Fruit fly (Drosophila melanogaster) Kc167 (cell line): ENCODE data around the gene CG1142.
A peak's percentile ranks its signal among the peaks of the same experiment; 100 is the strongest.

ENCODE experiments used
- Myc ChIP-seq: fragments of >200 bp; optimal IDR thresholded peaks from 2 replicates; lab custom pipeline; 2017; ENCODE audit warnings: missing external identifiers
- Sin3A ChIP-seq: fragments of >200 bp; optimal IDR thresholded peaks from 2 replicates; lab custom pipeline; 2018; ENCODE audit warnings: missing external identifiers
- h ChIP-seq: fragments of >200 bp; optimal IDR thresholded peaks from 3 replicates; lab custom pipeline; 2018; ENCODE audit warnings: missing external identifiers
- insv ChIP-seq: fragments of >200 bp; optimal IDR thresholded peaks from 3 replicates; lab custom pipeline; 2018; ENCODE audit warnings: missing external identifiers
- psq ChIP-seq: fragments of >200 bp; optimal IDR thresholded peaks from 2 replicates; lab custom pipeline; 2017; ENCODE audit warnings: missing external identifiers
- ttk ChIP-seq: sonication (Bioruptor generic); optimal IDR thresholded peaks from 2 replicates; lab custom pipeline; 2017; ENCODE audit warnings: missing external identifiers

CG1142 gene

dm6 chr3R:7500513-7500912 lies 26.9 kb upstream of the CG1142 start:
- TF ChIP-seq insv (lab: Kevin White, UChicago) (no peak), Myc (no peak), psq (lab: Kevin White, UChicago) (no peak), Sin3A (lab: Kevin White, UChicago) (no peak), ttk (lab: Kevin White, UChicago) (no peak), h (lab: Kevin White, UChicago) (no peak)

DNA sequence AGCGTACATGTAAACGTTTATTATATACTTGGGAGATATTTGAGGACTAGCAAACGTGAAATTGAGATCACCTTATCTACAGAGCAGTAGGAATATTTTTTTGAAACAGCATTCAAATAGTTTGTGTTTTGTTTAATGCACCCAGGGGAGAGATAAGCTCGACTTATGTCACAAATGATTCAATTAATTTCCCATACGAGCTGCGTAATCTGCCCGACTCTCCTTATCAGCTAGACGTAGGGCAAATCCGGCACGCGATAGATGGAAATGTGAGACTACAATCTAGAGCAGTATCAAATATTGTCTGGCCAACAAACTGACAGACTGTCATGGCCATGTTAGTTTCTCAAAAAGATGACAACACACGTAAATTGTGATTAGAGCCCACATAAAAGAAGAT lies 25.9 kb upstream of the CG1142 start:
- no peak for TF ChIP-seq h (lab: Kevin White, UChicago)
- TF ChIP-seq ttk (lab: Kevin White, UChicago), result no peak
- TF ChIP-seq Myc, result no peak
- TF ChIP-seq psq (lab: Kevin White, UChicago), result no peak
- no peak for TF ChIP-seq insv (lab: Kevin White, UChicago)
- TF ChIP-seq Sin3A (lab: Kevin White, UChicago), result no peak

DNA sequence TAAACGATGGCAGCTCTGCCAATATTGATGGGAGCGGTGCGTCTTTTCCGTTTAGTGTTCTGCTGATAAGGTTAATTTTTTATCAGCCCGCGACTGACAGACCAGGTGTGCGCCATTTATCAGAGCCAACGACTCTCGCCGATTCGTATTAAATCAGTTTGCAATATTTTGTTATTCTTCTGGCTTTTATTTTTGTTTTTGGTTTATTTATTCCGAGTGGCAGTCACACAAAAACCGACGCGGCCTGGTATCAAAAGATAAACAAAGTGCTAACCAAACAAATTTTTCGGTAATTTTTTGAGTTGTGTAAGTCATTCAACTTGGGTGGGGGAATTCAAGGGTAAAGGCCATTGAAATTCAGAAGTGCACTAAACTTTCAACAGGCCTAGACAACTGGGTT lies 23.9 kb upstream of the CG1142 start:
- TF ChIP-seq insv (lab: Kevin White, UChicago) (no peak), Sin3A (lab: Kevin White, UChicago) (no peak), h (lab: Kevin White, UChicago) (no peak), psq (lab: Kevin White, UChicago) (no peak), Myc (no peak), ttk (lab: Kevin White, UChicago) (no peak)

DNA sequence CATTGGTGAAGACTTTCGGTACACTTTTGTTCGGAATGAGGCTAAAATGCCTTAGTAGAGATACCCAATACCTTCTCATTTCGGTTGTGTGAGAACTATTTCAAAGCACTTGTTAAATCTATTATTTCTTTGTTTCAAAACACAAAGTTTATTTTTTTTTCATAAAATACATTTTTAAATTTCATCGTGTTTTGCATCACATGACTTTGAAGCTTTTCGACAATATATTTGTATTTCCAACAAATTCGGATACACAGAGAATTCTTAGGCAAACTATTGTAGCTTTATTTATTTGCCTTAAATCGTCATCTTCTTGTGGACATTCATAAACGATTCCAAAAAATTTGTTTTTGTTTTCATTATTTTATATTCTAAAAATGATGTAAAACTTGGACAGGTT lies 20.2 kb upstream of the CG1142 start, which contains the start of gene alpha-Est10:
alpha-Est10 (minus strand) TSS at position 101 of the 400 bp plus-strand sequence.
- TF ChIP-seq Myc (no peak), ttk (lab: Kevin White, UChicago) (no peak), psq (lab: Kevin White, UChicago) (no peak)

DNA sequence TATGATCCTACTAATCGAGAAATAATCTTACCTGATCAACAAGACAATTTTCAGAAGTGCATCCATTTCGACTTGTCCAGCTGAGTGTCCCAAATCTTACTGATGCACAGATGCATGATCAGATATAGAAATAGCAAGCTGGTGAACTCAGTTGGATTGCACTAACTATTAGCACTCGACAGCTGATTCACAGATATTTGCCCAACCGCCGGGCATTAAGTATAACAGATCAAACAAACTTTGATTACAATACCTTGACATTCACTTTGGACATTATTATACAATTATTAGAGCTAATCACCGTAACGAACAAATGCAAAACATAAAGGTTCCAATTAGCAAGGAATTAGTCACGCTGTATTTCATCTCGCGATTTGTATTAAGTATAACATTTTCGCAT lies 19.6 kb upstream of the CG1142 start, which contains the start of gene CG42656:
CG42656 (minus strand) TSS at position 101 of the 400 bp plus-strand sequence.
- no peak for TF ChIP-seq Myc

dm6 chr3R:7492099-7492498 lies 18.5 kb upstream of the CG1142 start:
- TF ChIP-seq psq (lab: Kevin White, UChicago), result no peak
- TF ChIP-seq Myc, result no peak
- TF ChIP-seq h (lab: Kevin White, UChicago), result no peak
- TF ChIP-seq Sin3A (lab: Kevin White, UChicago), result no peak
- TF ChIP-seq ttk (lab: Kevin White, UChicago), result no peak
- TF ChIP-seq insv (lab: Kevin White, UChicago), result no peak

- TF ChIP-seq Myc (no peak), insv (lab: Kevin White, UChicago) (no peak), psq (lab: Kevin White, UChicago) (no peak), h (lab: Kevin White, UChicago) (no peak), ttk (lab: Kevin White, UChicago) (no peak), Sin3A (lab: Kevin White, UChicago) (no peak)
These were observed 17.9 kb upstream of the CG1142 start for dm6 chr3R:7491453-7491853.

DNA sequence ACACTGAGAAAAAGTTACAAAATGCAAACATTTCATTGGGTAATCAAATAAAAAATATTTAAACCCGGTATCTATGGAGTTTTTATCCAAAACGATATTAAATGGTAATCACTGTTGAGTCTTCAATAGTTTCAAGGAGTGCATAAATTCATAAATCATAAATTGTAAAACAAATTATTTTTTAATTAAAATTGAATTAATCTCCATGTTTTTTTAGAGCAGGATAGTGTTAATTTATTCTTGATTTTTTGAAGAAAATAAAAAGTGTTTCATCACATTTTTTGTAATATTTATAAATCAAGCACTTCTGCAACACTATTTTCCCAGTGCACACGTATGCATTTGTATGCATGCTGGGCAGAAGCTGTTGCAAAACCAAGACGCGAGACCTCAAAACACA lies 17.3 kb upstream of the CG1142 start:
- no peak for TF ChIP-seq psq (lab: Kevin White, UChicago)
- TF ChIP-seq insv (lab: Kevin White, UChicago), result no peak
- no peak for TF ChIP-seq h (lab: Kevin White, UChicago)
- TF ChIP-seq ttk (lab: Kevin White, UChicago), result no peak

DNA sequence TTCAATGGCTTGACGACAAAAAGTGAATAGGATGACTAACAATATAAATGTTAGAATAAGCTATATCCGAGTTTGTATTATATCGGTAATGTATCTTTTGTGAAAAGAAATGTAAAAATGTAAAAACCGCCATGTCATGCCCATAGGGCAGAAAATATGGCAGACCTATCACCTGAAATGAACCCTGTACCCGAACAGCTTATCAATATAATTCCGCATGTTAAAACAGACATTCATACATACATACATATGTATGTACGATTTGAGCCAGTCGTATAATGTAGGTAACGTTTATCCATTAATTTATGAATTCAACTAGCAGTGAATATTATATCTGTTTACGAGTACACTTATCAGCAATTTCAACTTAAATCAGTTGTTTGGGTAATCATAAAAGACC lies 16.3 kb upstream of the CG1142 start:
- TF ChIP-seq insv (lab: Kevin White, UChicago) (no peak), Sin3A (lab: Kevin White, UChicago) (no peak), ttk (lab: Kevin White, UChicago) (no peak), h (lab: Kevin White, UChicago) (no peak), psq (lab: Kevin White, UChicago) (no peak), Myc (no peak)

dm6 chr3R:7475708-7476107 lies 2.1 kb upstream of the CG1142 start:
- no peak for TF ChIP-seq ttk (lab: Kevin White, UChicago)
- TF ChIP-seq Sin3A (lab: Kevin White, UChicago), result no peak

DNA sequence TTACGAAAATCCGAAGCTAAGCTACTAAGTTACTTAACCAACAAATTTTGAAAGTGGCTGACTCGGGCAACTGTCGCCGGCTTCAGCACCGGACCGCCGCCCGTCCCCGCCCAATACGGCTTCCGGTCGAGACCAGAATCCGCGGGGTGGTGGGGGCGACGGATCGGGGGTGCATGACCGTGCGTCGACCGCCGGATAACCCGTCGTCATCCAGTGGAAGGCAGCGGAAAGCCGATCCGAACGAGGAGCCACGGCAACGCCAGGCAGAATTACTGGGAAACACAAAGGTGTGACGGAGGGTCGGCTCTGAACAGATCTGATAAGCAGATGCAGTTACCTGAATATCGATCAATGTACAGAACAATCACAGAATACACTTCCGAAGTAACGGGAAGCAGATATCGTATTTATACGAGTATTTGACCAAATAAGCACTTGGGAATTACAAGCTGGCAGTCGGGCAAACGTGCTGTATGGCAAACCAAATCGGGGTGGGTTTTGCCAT lies 1.1 kb upstream of the CG1142 start:
- TF ChIP-seq insv (lab: Kevin White, UChicago) (peak; percentile 17), Myc (no peak)

DNA sequence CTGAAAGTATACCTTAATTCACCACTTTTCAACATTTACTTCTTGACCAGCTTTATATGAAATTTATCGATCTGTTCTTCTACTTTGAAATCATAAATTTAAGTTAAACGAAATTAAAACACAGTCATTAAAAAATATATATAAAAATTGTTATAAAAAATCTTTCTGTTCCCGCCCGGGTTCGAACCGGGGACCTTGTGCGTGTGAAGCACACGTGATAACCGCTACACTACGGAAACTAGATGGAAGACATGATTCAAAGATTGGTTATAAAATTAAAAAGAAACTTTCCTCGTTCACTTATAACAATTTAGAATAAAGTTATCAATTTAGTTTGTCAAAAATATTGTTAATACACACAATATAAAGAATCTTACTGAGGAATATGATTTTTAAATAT lies 1.7 kb downstream of the CG1142 start:
- no peak for TF ChIP-seq Sin3A (lab: Kevin White, UChicago)
- no peak for TF ChIP-seq Myc
- no peak for TF ChIP-seq ttk (lab: Kevin White, UChicago)
- TF ChIP-seq psq (lab: Kevin White, UChicago), result no peak
- TF ChIP-seq h (lab: Kevin White, UChicago), result no peak
- no peak for TF ChIP-seq insv (lab: Kevin White, UChicago)

- TF ChIP-seq insv (lab: Kevin White, UChicago) (no peak), ttk (lab: Kevin White, UChicago) (no peak), Myc (no peak), Sin3A (lab: Kevin White, UChicago) (no peak), psq (lab: Kevin White, UChicago) (no peak), h (lab: Kevin White, UChicago) (no peak)
These were observed 32.2 kb downstream of the CG1142 start for dm6 chr3R:7441359-7441758.
